Fruit fly (Drosophila melanogaster): ENCODE data around the gene Uvrag.

Gene Uvrag

dm6 chr2L:13325823-13326222 lies 39.2 kb downstream of the Uvrag start:
- no peak for TF ChIP-seq fd96Ca (GFP tag; IDR thresholded peaks at IDR 0.05)
- TF ChIP-seq CG4496 (GFP tag; IDR thresholded peaks at IDR 0.05) = no peak
- no peak for TF ChIP-seq gl (tag; optimal IDR thresholded peaks at IDR 0.05)
- no peak for TF ChIP-seq CG8159 (tag; optimal IDR thresholded peaks at IDR 0.05)
- TF ChIP-seq Ets98B (GFP tag; IDR thresholded peaks at IDR 0.05) = no peak
- TF ChIP-seq rn (GFP tag; IDR thresholded peaks at IDR 0.05) = no peak
- no peak for TF ChIP-seq CG15710 (tag; optimal IDR thresholded peaks at IDR 0.05)
- no peak for TF ChIP-seq CG34367 (tag; optimal IDR thresholded peaks at IDR 0.05)
- TF ChIP-seq CG32121 (GFP tag; IDR thresholded peaks at IDR 0.05) = no peak
- TF ChIP-seq CG9948 (tag; optimal IDR thresholded peaks at IDR 0.05) = no peak
- TF ChIP-seq Snoo (tag; optimal IDR thresholded peaks at IDR 0.05) = no peak
- no peak for TF ChIP-seq D1 (tag; optimal IDR thresholded peaks at IDR 0.05)
- TF ChIP-seq Pif1A (GFP tag; optimal IDR thresholded peaks at IDR 0.05) = no peak
- no peak for TF ChIP-seq CG10348 (GFP tag; IDR thresholded peaks at IDR 0.05)

dm6 chr2L:13331021-13331420 lies 44.4 kb downstream of the Uvrag start, which contains the start of gene hbt:
Gene hbt, minus strand, starts transcription at chr2L:13331121.
- no peak for TF ChIP-seq CG8301 (tag; optimal IDR thresholded peaks at IDR 0.05)
- TF ChIP-seq Ets98B (GFP tag; IDR thresholded peaks at IDR 0.05) = no peak
- no peak for TF ChIP-seq CG9948 (tag; optimal IDR thresholded peaks at IDR 0.05)
- no peak for TF ChIP-seq rn (GFP tag; IDR thresholded peaks at IDR 0.05)

dm6 chr2L:13331868-13332544 lies 45.4 kb downstream of the Uvrag start:
- TF ChIP-seq Snoo (tag; optimal IDR thresholded peaks at IDR 0.05) (no peak), Pif1A (GFP tag; optimal IDR thresholded peaks at IDR 0.05) (no peak), fd96Ca (GFP tag; IDR thresholded peaks at IDR 0.05) (no peak), CG12605 (GFP tag; IDR thresholded peaks at IDR 0.05) (peak; percentile 74), CG13204 (GFP tag; optimal IDR thresholded peaks at IDR 0.05) (peak; percentile 16)

- TF ChIP-seq CG13204 (GFP tag; optimal IDR thresholded peaks at IDR 0.05) = no peak
- no peak for TF ChIP-seq Pif1B (GFP tag; optimal IDR thresholded peaks at IDR 0.05)
- peak; percentile 16 for TF ChIP-seq D1 (tag; optimal IDR thresholded peaks at IDR 0.05)
- no peak for TF ChIP-seq CG10348 (GFP tag; IDR thresholded peaks at IDR 0.05)
- no peak for TF ChIP-seq CG17806 (tag; optimal IDR thresholded peaks at IDR 0.05)
- no peak for TF ChIP-seq fd96Ca (GFP tag; IDR thresholded peaks at IDR 0.05)
- TF ChIP-seq gl (tag; optimal IDR thresholded peaks at IDR 0.05) = no peak
- TF ChIP-seq CG8159 (tag; optimal IDR thresholded peaks at IDR 0.05) = no peak
- TF ChIP-seq Pif1A (GFP tag; optimal IDR thresholded peaks at IDR 0.05) = no peak
These were observed 46.2 kb downstream of the Uvrag start for dm6 chr2L:13332736-13333135.
